Worm (Caenorhabditis elegans) whole organism, mixed stage, embryonic: ENCODE results near the gene C45G9.14.
A peak's percentile ranks its signal among the peaks of the same experiment; 100 is the strongest.

Experiments used
- M03D4.4 ChIP-seq: sonication (generic microtip); optimal IDR thresholded peaks from 2 replicates; lab custom pipeline; 2017; ENCODE audit warnings: mild to moderate bottlenecking, missing genetic modification characterization, missing compliant biosample characterization
- bed-3 ChIP-seq: fragments of 200-800 bp; sonication (Bioruptor generic); optimal IDR thresholded peaks from 3 replicates; lab custom pipeline; 2018; ENCODE audit warnings: mild to moderate bottlenecking, missing genetic modification characterization, moderate library complexity, missing compliant biosample characterization
- blmp-1 ChIP-seq: fragments of 150-350 bp; optimal IDR thresholded peaks from 2 replicates; lab custom pipeline; 2014; ENCODE audit warnings: missing biosample characterization, missing genetic modification characterization
- ceh-39 ChIP-seq: fragments of 150-350 bp; optimal IDR thresholded peaks from 2 replicates; lab custom pipeline; 2014; ENCODE audit warnings: missing biosample characterization, missing genetic modification characterization
- ceh-43 ChIP-seq: fragments of 200-800 bp; sonication (Bioruptor generic); optimal IDR thresholded peaks from 2 replicates; lab custom pipeline; 2018; ENCODE audit warnings: mild to moderate bottlenecking, missing genetic modification characterization, moderate library complexity, missing compliant biosample characterization
- ceh-83 ChIP-seq: fragments of 200-800 bp; sonication (Bioruptor generic); optimal IDR thresholded peaks from 2 replicates; lab custom pipeline; 2018; ENCODE audit warnings: mild to moderate bottlenecking, missing genetic modification characterization, missing compliant biosample characterization
- ces-1 ChIP-seq: fragments of 150-350 bp; optimal IDR thresholded peaks from 2 replicates; lab custom pipeline; 2014; ENCODE audit warnings: missing biosample characterization, missing genetic modification reagents, missing genetic modification characterization
- cnd-1 ChIP-seq: fragments of 200-800 bp; sonication (Bioruptor generic); optimal IDR thresholded peaks from 2 replicates; lab custom pipeline; 2018; ENCODE audit warnings: mild to moderate bottlenecking, missing genetic modification characterization, missing compliant biosample characterization
- drap-1 ChIP-seq: fragments of 200-800 bp; sonication (Bioruptor generic); optimal IDR thresholded peaks from 3 replicates; lab custom pipeline; 2018; ENCODE audit warnings: mild to moderate bottlenecking, missing genetic modification characterization, missing compliant biosample characterization
- elt-1 ChIP-seq: sonication (generic microtip); optimal IDR thresholded peaks from 2 replicates; lab custom pipeline; 2017; ENCODE audit warnings: missing genetic modification characterization, mild to moderate bottlenecking, missing compliant biosample characterization, antibody characterized with exemption, moderate library complexity, borderline replicate concordance; ENCODE audit not compliant: insufficient read depth
- elt-3 ChIP-seq: fragments of 150-350 bp; optimal IDR thresholded peaks from 2 replicates; lab custom pipeline; 2014; ENCODE audit warnings: missing biosample characterization, missing genetic modification characterization
- flh-1 ChIP-seq: fragments of 200-800 bp; sonication (Bioruptor generic); optimal IDR thresholded peaks from 2 replicates; lab custom pipeline; 2018; ENCODE audit warnings: mild to moderate bottlenecking, missing genetic modification characterization, moderate library complexity, missing compliant biosample characterization
- ham-2 ChIP-seq: fragments of 200-800 bp; sonication (Bioruptor generic); optimal IDR thresholded peaks from 2 replicates; lab custom pipeline; 2018; ENCODE audit warnings: mild to moderate bottlenecking, missing genetic modification characterization, missing compliant biosample characterization
- hlh-1 ChIP-seq: fragments of 150-350 bp; optimal IDR thresholded peaks from 2 replicates; lab custom pipeline; 2014; ENCODE audit warnings: missing biosample characterization, missing genetic modification reagents, missing genetic modification characterization
- lin-13 ChIP-seq: fragments of 150-350 bp; optimal IDR thresholded peaks from 2 replicates; lab custom pipeline; 2014; ENCODE audit warnings: missing biosample characterization, missing genetic modification characterization
- lin-32 ChIP-seq: fragments of 200-800 bp; sonication (Bioruptor generic); optimal IDR thresholded peaks from 2 replicates; lab custom pipeline; 2018; ENCODE audit warnings: mild to moderate bottlenecking, missing genetic modification characterization, missing compliant biosample characterization
- lsy-2 ChIP-seq: fragments of 150-350 bp; optimal IDR thresholded peaks from 2 replicates; lab custom pipeline; 2014; ENCODE audit warnings: missing biosample characterization, missing genetic modification characterization
- mab-5 ChIP-seq: fragments of 150-350 bp; optimal IDR thresholded peaks from 2 replicates; lab custom pipeline; 2014; ENCODE audit warnings: missing biosample characterization, missing genetic modification characterization
- mep-1 ChIP-seq: fragments of 150-350 bp; optimal IDR thresholded peaks from 2 replicates; lab custom pipeline; 2017; ENCODE audit warnings: missing biosample characterization, missing genetic modification reagents, missing genetic modification characterization, inconsistent platforms
- mls-2 ChIP-seq: sonication (generic microtip); optimal IDR thresholded peaks from 2 replicates; lab custom pipeline; 2016; ENCODE audit warnings: mild to moderate bottlenecking, missing genetic modification characterization, moderate library complexity, missing compliant biosample characterization
- nhr-12 ChIP-seq: fragments of 150-350 bp; optimal IDR thresholded peaks from 2 replicates; lab custom pipeline; 2014; ENCODE audit warnings: missing biosample characterization, missing genetic modification characterization
- nhr-2 ChIP-seq: fragments of 150-350 bp; optimal IDR thresholded peaks from 2 replicates; lab custom pipeline; 2014; ENCODE audit warnings: missing biosample characterization, missing genetic modification characterization
- nhr-237 ChIP-seq: fragments of 150-350 bp; optimal IDR thresholded peaks from 2 replicates; lab custom pipeline; 2014; ENCODE audit warnings: missing biosample characterization, missing genetic modification characterization
- nhr-28 ChIP-seq: fragments of 150-350 bp; optimal IDR thresholded peaks from 2 replicates; lab custom pipeline; 2014; ENCODE audit warnings: missing biosample characterization, missing genetic modification characterization
- nhr-76 ChIP-seq: sonication (generic microtip); optimal IDR thresholded peaks from 2 replicates; lab custom pipeline; 2017; ENCODE audit warnings: missing biosample characterization, missing genetic modification characterization
- pha-4 ChIP-seq: fragments of 150-350 bp; optimal IDR thresholded peaks from 2 replicates; lab custom pipeline; 2018; ENCODE audit warnings: missing biosample characterization, missing genetic modification reagents, missing genetic modification characterization
- sem-2 ChIP-seq: fragments of 200-800 bp; sonication (Bioruptor generic); optimal IDR thresholded peaks from 2 replicates; lab custom pipeline; 2018; ENCODE audit warnings: mild to moderate bottlenecking, missing genetic modification characterization, missing compliant biosample characterization
- snpc-4 ChIP-seq: fragments of 150-350 bp; optimal IDR thresholded peaks from 2 replicates; lab custom pipeline; 2014; ENCODE audit warnings: missing biosample characterization, missing genetic modification characterization
- sptf-1 ChIP-seq: sonication (generic microtip); optimal IDR thresholded peaks from 2 replicates; lab custom pipeline; 2017; ENCODE audit warnings: mild to moderate bottlenecking, missing genetic modification characterization, moderate library complexity, missing compliant biosample characterization
- tbx-8 ChIP-seq: fragments of 200-800 bp; sonication (Bioruptor generic); optimal IDR thresholded peaks from 2 replicates; lab custom pipeline; 2018; ENCODE audit warnings: mild to moderate bottlenecking, missing genetic modification characterization, moderate library complexity, missing compliant biosample characterization
- unc-120 ChIP-seq: sonication (generic microtip); optimal IDR thresholded peaks from 2 replicates; lab custom pipeline; 2017; ENCODE audit warnings: missing genetic modification characterization, missing compliant biosample characterization; ENCODE audit not compliant: poor library complexity, severe bottlenecking
- unc-39 ChIP-seq: fragments of 150-350 bp; optimal IDR thresholded peaks from 2 replicates; lab custom pipeline; 2014; ENCODE audit warnings: missing biosample characterization, missing genetic modification characterization
- unc-62 ChIP-seq: fragments of 150-350 bp; optimal IDR thresholded peaks from 2 replicates; lab custom pipeline; 2014; ENCODE audit warnings: missing biosample characterization, missing genetic modification reagents, missing genetic modification characterization
- zip-8 ChIP-seq: fragments of 150-350 bp; optimal IDR thresholded peaks from 2 replicates; lab custom pipeline; 2014; ENCODE audit warnings: missing biosample characterization, missing genetic modification characterization
- ztf-11 ChIP-seq: fragments of 150-350 bp; optimal IDR thresholded peaks from 2 replicates; lab custom pipeline; 2014; ENCODE audit warnings: missing biosample characterization, missing genetic modification characterization

Gene C45G9.14

DNA sequence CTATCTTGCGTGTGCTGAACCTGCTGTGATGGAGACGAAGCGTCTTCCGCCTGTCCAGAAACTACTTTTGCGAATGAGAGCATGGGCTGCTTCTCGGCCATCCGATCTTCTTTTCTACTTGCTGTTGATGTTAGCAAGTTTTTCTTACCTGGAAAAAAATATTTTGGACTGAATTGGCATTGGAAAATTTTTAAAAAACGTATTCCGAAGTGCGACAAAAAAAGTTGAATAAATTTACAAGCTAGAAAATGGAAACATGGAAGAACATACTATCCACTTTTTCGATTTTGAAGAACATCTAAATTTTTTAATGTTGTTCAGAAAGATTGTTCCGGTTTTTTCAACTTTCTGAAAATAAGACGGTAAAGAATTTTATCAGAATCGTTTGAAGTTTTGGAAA lies 27.3 kb upstream of the C45G9.14 start, which contains the start of gene larp-1:
Gene larp-1, minus strand, starts transcription at position 101 of the 400 bp plus-strand sequence.
- TF ChIP-seq M03D4.4 = no peak
- no peak for TF ChIP-seq cnd-1
- no peak for TF ChIP-seq sem-2 (GFP tag; lab: Kevin White, UChicago)
- no peak for TF ChIP-seq elt-3
- TF ChIP-seq zip-8 = no peak
- no peak for TF ChIP-seq elt-1 (tag; lab: Kevin White, UChicago)
- TF ChIP-seq ceh-43 (GFP tag; lab: Kevin White, UChicago) = no peak
- TF ChIP-seq drap-1 = no peak
- no peak for TF ChIP-seq mls-2
- no peak for TF ChIP-seq nhr-76 (tag; lab: Kevin White, UChicago)
- TF ChIP-seq blmp-1 (tag; lab: Kevin White, UChicago) = no peak
- no peak for TF ChIP-seq ztf-11 (tag; lab: Kevin White, UChicago)
- TF ChIP-seq unc-62 (GFP tag; lab: Kevin White, UChicago) = no peak

- peak; percentile 98 for TF ChIP-seq mep-1 (tag; lab: Kevin White, UChicago)
- peak; percentile 98 for TF ChIP-seq pha-4
- no peak for TF ChIP-seq snpc-4 (tag; lab: Kevin White, UChicago)
- TF ChIP-seq lin-32 = peak; percentile 32
- TF ChIP-seq tbx-8 (GFP tag; lab: Kevin White, UChicago) = peak; percentile 4
- peak; percentile 87 for TF ChIP-seq mls-2
- no peak for TF ChIP-seq flh-1 (GFP tag; lab: Kevin White, UChicago)
- TF ChIP-seq zip-8 = no peak
- TF ChIP-seq ces-1 (GFP tag; lab: Kevin White, UChicago) = peak; percentile 51
- peak; percentile 38 for TF ChIP-seq mab-5
- TF ChIP-seq ceh-43 (GFP tag; lab: Kevin White, UChicago) = peak; percentile 61
- TF ChIP-seq ceh-83 (GFP tag; lab: Kevin White, UChicago) = peak; percentile 69
- TF ChIP-seq ztf-11 (tag; lab: Kevin White, UChicago) = peak; percentile 88
- peak; percentile 8 for TF ChIP-seq sem-2 (GFP tag; lab: Kevin White, UChicago)
- peak; percentile 32 for TF ChIP-seq elt-3
- TF ChIP-seq ceh-39 (tag; lab: Kevin White, UChicago) = peak; percentile 64
- TF ChIP-seq nhr-2 (tag; lab: Kevin White, UChicago) = no peak
- TF ChIP-seq lsy-2 (tag; lab: Kevin White, UChicago) = peak; percentile 90
- TF ChIP-seq elt-1 (tag; lab: Kevin White, UChicago) = peak; percentile 63
- TF ChIP-seq blmp-1 (tag; lab: Kevin White, UChicago) = peak; percentile 25
- TF ChIP-seq cnd-1 = peak; percentile 77
- TF ChIP-seq unc-39 (tag; lab: Kevin White, UChicago) = peak; percentile 61
- peak; percentile 99 for TF ChIP-seq lin-13 (tag; lab: Kevin White, UChicago)
- TF ChIP-seq ham-2 (GFP tag; lab: Kevin White, UChicago) = peak; percentile 93
- TF ChIP-seq unc-120 (tag; lab: Kevin White, UChicago) = peak; percentile 75
- TF ChIP-seq unc-62 (GFP tag; lab: Kevin White, UChicago) = peak; percentile 47
- peak; percentile 54 for TF ChIP-seq hlh-1 (tag; lab: Kevin White, UChicago)
- peak; percentile 95 for TF ChIP-seq nhr-237 (tag; lab: Kevin White, UChicago)
- TF ChIP-seq nhr-28 = peak; percentile 49
- TF ChIP-seq nhr-12 (tag; lab: Kevin White, UChicago) = peak; percentile 67
- TF ChIP-seq sptf-1 (tag; lab: Kevin White, UChicago) = peak; percentile 93
- peak; percentile 17 for TF ChIP-seq nhr-76 (tag; lab: Kevin White, UChicago)
- TF ChIP-seq bed-3 = no peak
- peak; percentile 84 for TF ChIP-seq M03D4.4
- TF ChIP-seq drap-1 = peak; percentile 88
These were observed 26.6 kb upstream of the C45G9.14 start, which contains the start of gene wip-1 for ce11 chrIII:5018116-5018689. TSS of gene wip-1 (plus strand) at chrIII:5018639.

ce11 chrIII:5020924-5021323 lies 23.9 kb upstream of the C45G9.14 start, which contains the start of gene mdt-11:
TSS of gene mdt-11 (plus strand) at chrIII:5021224.
- no peak for TF ChIP-seq sptf-1 (tag; lab: Kevin White, UChicago)
- TF ChIP-seq flh-1 (GFP tag; lab: Kevin White, UChicago) = no peak
- no peak for TF ChIP-seq ham-2 (GFP tag; lab: Kevin White, UChicago)
- TF ChIP-seq nhr-28 = no peak
- no peak for TF ChIP-seq elt-1 (tag; lab: Kevin White, UChicago)
- no peak for TF ChIP-seq ceh-39 (tag; lab: Kevin White, UChicago)
- TF ChIP-seq nhr-12 (tag; lab: Kevin White, UChicago) = no peak
- TF ChIP-seq snpc-4 (tag; lab: Kevin White, UChicago) = no peak
- TF ChIP-seq unc-62 (GFP tag; lab: Kevin White, UChicago) = no peak
- TF ChIP-seq pha-4 = no peak
- TF ChIP-seq lin-32 = no peak
- TF ChIP-seq M03D4.4 = no peak
- TF ChIP-seq zip-8 = no peak
- TF ChIP-seq nhr-76 (tag; lab: Kevin White, UChicago) = no peak
- no peak for TF ChIP-seq lin-13 (tag; lab: Kevin White, UChicago)
- no peak for TF ChIP-seq elt-3
- no peak for TF ChIP-seq nhr-2 (tag; lab: Kevin White, UChicago)
- TF ChIP-seq cnd-1 = no peak
- TF ChIP-seq tbx-8 (GFP tag; lab: Kevin White, UChicago) = no peak
